Worm (Caenorhabditis elegans) whole organism, late embryonic: Measurements from ENCODE around the gene acox-1.5.

Experiments used
- tbx-7 ChIP-seq: sonication (generic microtip); optimal IDR thresholded peaks from 2 replicates; lab custom pipeline; 2016; ENCODE audit warnings: missing genotype, missing genetic modification characterization, missing compliant biosample characterization
- zip-5 ChIP-seq: sonication (generic microtip); optimal IDR thresholded peaks from 2 replicates; lab custom pipeline; 2016; ENCODE audit warnings: missing genetic modification characterization, missing compliant biosample characterization

DNA sequence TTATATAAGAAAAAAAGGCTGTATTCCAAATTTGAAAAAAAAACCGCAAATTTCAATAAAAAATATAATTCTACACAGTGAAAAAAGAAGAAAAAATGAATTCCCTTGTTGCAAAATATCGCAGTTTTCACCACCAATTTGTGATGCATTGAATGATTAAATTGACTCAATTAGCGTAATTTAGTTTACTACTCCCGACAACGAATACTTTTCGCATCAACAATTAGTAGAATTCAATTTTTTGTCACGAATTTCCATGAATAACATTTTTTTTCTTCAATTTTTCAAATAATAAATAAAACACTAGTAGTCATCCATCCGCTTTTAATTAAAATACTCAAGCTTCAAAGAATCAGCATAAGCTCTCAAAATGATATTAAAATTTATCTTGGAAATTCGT lies 6.7 kb downstream of the acox-1.5 start:
- no peak for TF ChIP-seq zip-5 (tag; lab: Kevin White, UChicago)
- no peak for TF ChIP-seq tbx-7 (tag; lab: Kevin White, UChicago)
